Fruit fly (Drosophila melanogaster): Measurements from ENCODE around the gene Gs1l.

DNA sequence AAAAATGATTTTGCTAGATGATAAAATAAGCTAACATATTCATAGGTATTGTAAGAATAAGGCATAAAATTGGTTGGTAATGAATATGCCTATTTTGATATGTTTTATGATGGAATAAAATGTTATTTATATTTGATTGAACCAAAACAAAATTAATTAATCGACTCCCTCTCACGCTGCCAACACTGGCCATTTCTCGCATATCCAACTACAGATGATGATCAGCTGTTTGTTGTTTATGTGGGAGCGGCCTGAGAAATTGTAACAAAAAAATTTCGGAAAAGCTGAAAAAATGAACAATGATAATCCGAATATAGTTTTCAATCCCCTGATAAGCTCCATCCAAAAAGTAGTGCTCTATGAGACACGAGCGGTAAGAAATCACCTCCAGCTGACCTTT, 8.3 kb upstream of the Gs1l start, which contains the start of gene FIG4:
- TF ChIP-seq svp (GFP tag), result no peak
- TF ChIP-seq salr (GFP tag; optimal IDR thresholded peaks at IDR 0.05), result no peak
- no peak for TF ChIP-seq acj6 (GFP tag; optimal IDR thresholded peaks at IDR 0.05)
- no peak for TF ChIP-seq CG31627 (GFP tag; optimal IDR thresholded peaks at IDR 0.05)
- TF ChIP-seq Blimp-1 (GFP tag; optimal IDR thresholded peaks at IDR 0.05), result no peak
